Fruit fly (Drosophila melanogaster) whole organism, embryonic: ENCODE measurements around the gene CG12182.

ENCODE experiments used
- Aef1 ChIP-seq: fragments of 200-800 bp; sonication (Bioruptor generic); IDR thresholded peaks from 3 replicates; pipeline ENCODE4 v1.3.6; 2022; ENCODE audit warnings: missing biosample characterization, missing genetic modification characterization
- BEAF-32 ChIP-seq: fragments of 200-800 bp; sonication (Bioruptor generic); optimal IDR thresholded peaks from 3 replicates; lab custom pipeline; 2017; ENCODE audit warnings: missing biosample characterization, missing genetic modification characterization, mild to moderate bottlenecking, moderate library complexity, missing genetic modification reagents
- CG1024 ChIP-seq: fragments of 200-800 bp; sonication (Bioruptor generic); IDR thresholded peaks from 2 replicates; pipeline ENCODE4 v1.3.6; 2022; ENCODE audit warnings: missing biosample characterization, missing genetic modification characterization
- CG13296 ChIP-seq: fragments of 200-800 bp; sonication (Bioruptor generic); optimal IDR thresholded peaks from 3 replicates; lab custom pipeline; 2018; ENCODE audit warnings: missing biosample characterization, mild to moderate bottlenecking, missing genetic modification characterization
- CG13775 ChIP-seq: fragments of 200-800 bp; sonication (Bioruptor generic); optimal IDR thresholded peaks from 3 replicates; lab custom pipeline; 2017; ENCODE audit warnings: missing biosample characterization, mild to moderate bottlenecking, missing genetic modification characterization
- CG17829 ChIP-seq: fragments of 200-800 bp; optimal IDR thresholded peaks from 2 replicates; lab custom pipeline; 2019; ENCODE audit warnings: missing biosample characterization, mild to moderate bottlenecking, missing genetic modification characterization, moderate library complexity
- CG2120 ChIP-seq: fragments of 200-800 bp; sonication (Bioruptor generic); optimal IDR thresholded peaks from 3 replicates; lab custom pipeline; 2016; ENCODE audit warnings: missing biosample characterization, missing genetic modification characterization
- CG34376 ChIP-seq: fragments of 200-800 bp; sonication (Bioruptor generic); optimal IDR thresholded peaks from 2 replicates; lab custom pipeline; 2018; ENCODE audit warnings: missing biosample characterization, mild to moderate bottlenecking, missing genetic modification characterization
- CG5180 ChIP-seq: fragments of 200-800 bp; sonication (Bioruptor generic); optimal IDR thresholded peaks from 3 replicates; lab custom pipeline; 2017; ENCODE audit warnings: missing biosample characterization, missing genetic modification characterization, mild to moderate bottlenecking, moderate library complexity, missing genetic modification reagents
- CG6813 ChIP-seq: fragments of 200-800 bp; sonication (Bioruptor generic); optimal IDR thresholded peaks from 2 replicates; lab custom pipeline; 2017; ENCODE audit warnings: missing biosample characterization, missing genetic modification characterization, mild to moderate bottlenecking, moderate library complexity, missing genetic modification reagents
- CG8359 ChIP-seq: fragments of 200-800 bp; sonication (Bioruptor generic); optimal IDR thresholded peaks from 2 replicates; lab custom pipeline; 2017; ENCODE audit warnings: missing biosample characterization, mild to moderate bottlenecking, missing genetic modification characterization, borderline replicate concordance
- CG8388 ChIP-seq: fragments of 200-800 bp; sonication (Bioruptor generic); optimal IDR thresholded peaks from 2 replicates; lab custom pipeline; 2019; ENCODE audit warnings: missing biosample characterization, mild to moderate bottlenecking, missing genetic modification characterization, moderate library complexity
- CG9932 ChIP-seq: fragments of 200-800 bp; sonication (Bioruptor generic); IDR thresholded peaks from 2 replicates; pipeline ENCODE4 v1.3.6; 2022; ENCODE audit warnings: missing biosample characterization, missing genetic modification characterization
- Camta ChIP-seq: fragments of 200-800 bp; sonication (Bioruptor generic); optimal IDR thresholded peaks from 2 replicates; lab custom pipeline; 2016; ENCODE audit warnings: missing biosample characterization, missing genetic modification characterization
- D19A ChIP-seq: fragments of 200-800 bp; optimal IDR thresholded peaks from 3 replicates; lab custom pipeline; 2019; ENCODE audit warnings: missing biosample characterization, mild to moderate bottlenecking, missing genetic modification characterization, moderate library complexity
- Dip3 ChIP-seq: fragments of 200-800 bp; sonication (Bioruptor generic); optimal IDR thresholded peaks from 3 replicates; lab custom pipeline; 2016; ENCODE audit warnings: missing biosample characterization, missing genetic modification characterization
- Lim3 ChIP-seq: fragments of 200-800 bp; sonication (Bioruptor generic); IDR thresholded peaks from 2 replicates; pipeline ENCODE4 v1.3.6; 2022; ENCODE audit warnings: missing biosample characterization, missing genetic modification characterization
- MTF-1 ChIP-seq: fragments of 200-800 bp; sonication (Bioruptor generic); optimal IDR thresholded peaks from 2 replicates; lab custom pipeline; 2018; ENCODE audit warnings: missing biosample characterization, mild to moderate bottlenecking, missing genetic modification characterization, borderline replicate concordance
- Med ChIP-seq: fragments of 200-800 bp; sonication (Bioruptor generic); peaks from one replicate; lab custom pipeline; 2016; ENCODE audit warnings: missing biosample characterization, missing genetic modification characterization, mild to moderate bottlenecking, inconsistent platforms, moderate library complexity
- Rx ChIP-seq: fragments of 200-800 bp; sonication (Bioruptor generic); IDR thresholded peaks from 2 replicates; pipeline ENCODE4 v1.3.6; 2022; ENCODE audit warnings: missing biosample characterization, missing genetic modification characterization
- Ssrp ChIP-seq: fragments of 200-800 bp; sonication (Bioruptor generic); optimal IDR thresholded peaks from 2 replicates; lab custom pipeline; 2018; ENCODE audit warnings: missing biosample characterization, mild to moderate bottlenecking, missing genetic modification characterization, moderate library complexity
- Trl ChIP-seq, 3 experiments: fragments of >200 bp in 2 of 3; fragments of 200-800 bp in 1 of 3; sonication (Bioruptor generic) in 1 of 3; optimal IDR thresholded peaks; 2 replicates in 1 of 3; 3 replicates in 2 of 3; lab custom pipeline; 2016 to 2017; ENCODE audit warnings: missing biosample characterization in 1 of 3, missing genetic modification characterization in 1 of 3
- Xrp1 ChIP-seq: fragments of 200-800 bp; sonication (Bioruptor generic); IDR thresholded peaks from 2 replicates; pipeline ENCODE4 v1.3.6; 2022; ENCODE audit warnings: missing biosample characterization, missing genetic modification characterization
- al ChIP-seq: fragments of 200-800 bp; sonication (Bioruptor generic); IDR thresholded peaks from 2 replicates; pipeline ENCODE4 v1.3.6; 2022; ENCODE audit warnings: missing biosample characterization, missing genetic modification characterization
- ase ChIP-seq: fragments of 200-800 bp; sonication (Bioruptor generic); IDR thresholded peaks from 3 replicates; pipeline ENCODE4 v1.3.6; 2022; ENCODE audit warnings: missing biosample characterization, missing genetic modification characterization
- ash1 ChIP-seq: fragments of 200-800 bp; sonication (Bioruptor generic); optimal IDR thresholded peaks from 2 replicates; lab custom pipeline; 2018; ENCODE audit warnings: missing biosample characterization, mild to moderate bottlenecking, missing genetic modification characterization
- cad ChIP-seq: fragments of >200 bp; optimal IDR thresholded peaks from 2 replicates; lab custom pipeline; 2017; ENCODE audit warnings: missing biosample characterization, missing genetic modification characterization
- cg ChIP-seq: fragments of 200-800 bp; sonication (Bioruptor generic); optimal IDR thresholded peaks from 3 replicates; lab custom pipeline; 2019; ENCODE audit warnings: missing biosample characterization, mild to moderate bottlenecking, missing genetic modification characterization, moderate library complexity
- dan ChIP-seq: fragments of 200-800 bp; sonication (Bioruptor generic); IDR thresholded peaks from 2 replicates; pipeline ENCODE4 v1.3.6; 2022; ENCODE audit warnings: missing biosample characterization, missing genetic modification characterization
- ems ChIP-seq: fragments of 200-800 bp; sonication (Bioruptor generic); optimal IDR thresholded peaks from 3 replicates; lab custom pipeline; 2016; ENCODE audit warnings: missing biosample characterization, missing genetic modification characterization
- fru ChIP-seq: fragments of >200 bp; optimal IDR thresholded peaks from 2 replicates; lab custom pipeline; 2017
- fu2 ChIP-seq: fragments of 200-800 bp; sonication (Bioruptor generic); optimal IDR thresholded peaks from 2 replicates; lab custom pipeline; 2016; ENCODE audit warnings: missing biosample characterization, missing genetic modification characterization
- gcm ChIP-seq: fragments of 200-800 bp; sonication (Bioruptor generic); optimal IDR thresholded peaks from 2 replicates; lab custom pipeline; 2019; ENCODE audit warnings: missing biosample characterization, mild to moderate bottlenecking, missing genetic modification characterization, moderate library complexity
- gem ChIP-seq: fragments of 200-800 bp; sonication (Bioruptor generic); optimal IDR thresholded peaks from 2 replicates; lab custom pipeline; 2019; ENCODE audit warnings: missing biosample characterization, mild to moderate bottlenecking, missing genetic modification characterization, moderate library complexity
- gsb-n ChIP-seq: fragments of 200-800 bp; sonication (Bioruptor generic); optimal IDR thresholded peaks from 3 replicates; lab custom pipeline; 2018; ENCODE audit warnings: missing biosample characterization, mild to moderate bottlenecking, missing genetic modification characterization
- her ChIP-seq: fragments of 200-800 bp; sonication (Bioruptor generic); optimal IDR thresholded peaks from 2 replicates; lab custom pipeline; 2016; ENCODE audit warnings: missing biosample characterization, missing genetic modification characterization
- hkb ChIP-seq, 2 experiments: fragments of 200-800 bp in 1 of 2; fragments of >200 bp in 1 of 2; sonication (Bioruptor generic) in 1 of 2; IDR thresholded peaks in 1 of 2; optimal IDR thresholded peaks in 1 of 2; 2 replicates each; pipeline versions ENCODE4 v1.3.6 to Lab custom; 2017 to 2022; ENCODE audit warnings: missing biosample characterization in 1 of 2, missing genetic modification characterization in 1 of 2
- jigr1 ChIP-seq: fragments of 200-800 bp; sonication (Bioruptor generic); IDR thresholded peaks from 3 replicates; pipeline ENCODE4 v1.3.6; 2022; ENCODE audit warnings: missing biosample characterization, missing genetic modification characterization
- luna ChIP-seq: fragments of 200-800 bp; sonication (Bioruptor generic); optimal IDR thresholded peaks from 2 replicates; lab custom pipeline; 2016; ENCODE audit warnings: missing biosample characterization, missing genetic modification characterization
- nerfin-2 ChIP-seq: fragments of 200-800 bp; sonication (Bioruptor generic); IDR thresholded peaks from 2 replicates; pipeline ENCODE4 v1.3.6; 2022; ENCODE audit warnings: missing biosample characterization, missing genetic modification characterization; ENCODE audit not compliant: partially characterized antibody
- nmo ChIP-seq: fragments of 200-800 bp; sonication (Bioruptor generic); optimal IDR thresholded peaks from 2 replicates; lab custom pipeline; 2018; ENCODE audit warnings: missing biosample characterization, mild to moderate bottlenecking, missing genetic modification characterization, moderate library complexity
- p53 ChIP-seq: fragments of 200-800 bp; sonication (Bioruptor generic); optimal IDR thresholded peaks from 2 replicates; lab custom pipeline; 2016; ENCODE audit warnings: missing biosample characterization, missing genetic modification characterization
- pan ChIP-seq, 4 experiments: fragments of >200 bp in 3 of 4; fragments of 200-800 bp in 1 of 4; sonication (Bioruptor generic) in 1 of 4; optimal IDR thresholded peaks in 3 of 4; IDR thresholded peaks in 1 of 4; 2 replicates each; pipeline versions ENCODE4 v1.3.6 to Lab custom; 2017 to 2022; ENCODE audit warnings: missing biosample characterization in 2 of 4, missing genetic modification characterization in 2 of 4, mixed read lengths in 1 of 4
- peb ChIP-seq: fragments of 200-800 bp; sonication (Bioruptor generic); IDR thresholded peaks from 2 replicates; pipeline ENCODE4 v1.3.6; 2022; ENCODE audit warnings: missing biosample characterization, missing genetic modification characterization
- ssp ChIP-seq: fragments of 200-800 bp; sonication (Bioruptor generic); IDR thresholded peaks from 2 replicates; pipeline ENCODE4 v1.3.6; 2022; ENCODE audit warnings: missing biosample characterization, missing genetic modification characterization
- vnd ChIP-seq: fragments of 200-800 bp; sonication (Bioruptor generic); IDR thresholded peaks from 3 replicates; pipeline ENCODE4 v1.3.6; 2022; ENCODE audit warnings: missing biosample characterization, missing genetic modification characterization; ENCODE audit not compliant: partially characterized antibody

CG12182 gene

DNA sequence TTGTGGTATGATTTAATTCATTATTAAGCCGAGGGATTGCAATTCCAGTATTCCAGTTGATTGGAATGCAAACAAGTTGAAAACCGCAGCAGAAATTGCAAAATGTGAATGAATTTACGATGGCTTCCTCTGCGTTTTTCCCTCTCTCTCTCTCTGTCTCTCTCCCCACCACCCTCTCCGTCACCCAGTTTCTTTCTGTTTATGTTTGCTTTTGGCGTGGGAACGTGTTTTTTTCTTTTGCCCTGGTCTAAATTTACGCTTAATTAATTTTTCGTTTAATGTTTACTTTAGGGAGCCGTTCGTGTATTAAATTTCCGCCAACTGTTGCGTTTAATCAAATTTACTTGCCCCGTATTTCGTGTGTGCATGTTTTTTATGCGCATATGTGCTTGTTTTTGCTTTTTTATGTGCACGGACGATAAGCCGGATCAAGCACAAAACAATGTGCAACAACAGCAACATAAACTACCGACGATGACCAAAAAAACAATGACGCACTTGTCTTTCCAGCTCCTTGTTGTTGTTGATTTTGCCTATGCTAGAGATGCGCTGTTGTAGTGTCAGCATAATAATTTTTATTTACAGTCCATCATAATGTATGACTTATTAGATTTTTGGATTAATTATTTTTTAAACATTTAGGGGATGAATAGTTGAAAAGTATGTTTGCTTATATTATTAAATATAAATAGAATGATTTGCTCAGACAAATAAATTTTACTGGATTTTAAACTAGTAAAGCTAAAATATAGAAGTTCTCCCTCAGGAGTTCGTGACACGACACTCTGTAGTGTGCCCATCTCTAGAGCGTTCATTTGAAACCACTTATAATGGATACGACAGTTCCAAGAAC is 9.2 kb downstream of the CG12182 start (continued):
- TF ChIP-seq Ssrp (tag; lab: Kevin White, UChicago): peak; percentile 76
- TF ChIP-seq BEAF-32: peak; percentile 79
- TF ChIP-seq jigr1: no peak
- TF ChIP-seq CG8359 (GFP tag; lab: Kevin White, UChicago): peak; percentile 22
- TF ChIP-seq Med: peak; percentile 45
- no peak for TF ChIP-seq her
- TF ChIP-seq fru (lab: Kevin White, UChicago): no peak
- TF ChIP-seq ash1 (GFP tag; lab: Kevin White, UChicago): no peak
- TF ChIP-seq Trl (optimal IDR thresholded peaks at IDR 0.05; lab: Kevin White, UChicago): peak in 1 of 2 experiments; percentile 68
- TF ChIP-seq Trl (GFP tag; optimal IDR thresholded peaks at IDR 0.05; lab: Kevin White, UChicago): no peak
- peak; percentile 72 for TF ChIP-seq CG13296 (GFP tag; lab: Kevin White, UChicago)
- TF ChIP-seq Lim3 (GFP tag; lab: Robert Waterston, UW): no peak
- no peak for TF ChIP-seq Rx (GFP tag; lab: Robert Waterston, UW)
- TF ChIP-seq luna (GFP tag; lab: Kevin White, UChicago): no peak
- TF ChIP-seq hkb (optimal IDR thresholded peaks at IDR 0.05; lab: Kevin White, UChicago): no peak
- peak; percentile 73 for TF ChIP-seq hkb (GFP tag; IDR thresholded peaks at IDR 0.05; lab: Robert Waterston, UW)
- no peak for TF ChIP-seq nerfin-2
- peak; percentile 8 for TF ChIP-seq MTF-1 (GFP tag; lab: Kevin White, UChicago)
- peak; percentile 73 for TF ChIP-seq CG2120 (GFP tag; lab: Kevin White, UChicago)
- no peak for TF ChIP-seq peb
- no peak for TF ChIP-seq al (GFP tag; lab: Robert Waterston, UW)

dm6 chr3L:2589167-2589910 is 10.0 kb downstream of the CG12182 start, which contains the start of gene dos:
Gene dos (plus strand): TSS chr3L:2589414.
- TF ChIP-seq CG6813 (GFP tag; lab: Kevin White, UChicago) (no peak), fu2 (GFP tag; lab: Kevin White, UChicago) (no peak), vnd (GFP tag; lab: Robert Waterston, UW) (peak; percentile 74), Xrp1 (GFP tag; lab: Robert Waterston, UW) (peak; percentile 46; the same call in 1 of the 2 replicates), CG8359 (GFP tag; lab: Kevin White, UChicago) (peak; percentile 6), Dip3 (GFP tag; lab: Kevin White, UChicago) (peak; percentile 51), gem (tag; lab: Kevin White, UChicago) (peak; percentile 55), D19A (tag; lab: Kevin White, UChicago) (peak; percentile 27), CG9932 (GFP tag; lab: Robert Waterston, UW) (peak; percentile 49), gcm (GFP tag; lab: Kevin White, UChicago) (peak; percentile 12), gsb-n (tag; lab: Kevin White, UChicago) (peak; percentile 33), ems (GFP tag; lab: Kevin White, UChicago) (peak; percentile 62), p53 (GFP tag; lab: Kevin White, UChicago) (no peak), CG34376 (GFP tag; lab: Kevin White, UChicago) (peak; percentile 34), ase (GFP tag; lab: Robert Waterston, UW) (no peak), Camta (GFP tag; lab: Kevin White, UChicago) (no peak), cg (GFP tag; lab: Kevin White, UChicago) (peak; percentile 79), nmo (GFP tag; lab: Kevin White, UChicago) (peak; percentile 73), CG13775 (peak; percentile 56), dan (GFP tag; lab: Robert Waterston, UW) (no peak), CG1024 (GFP tag; lab: Robert Waterston, UW) (no peak), CG8388 (GFP tag; lab: Kevin White, UChicago) (peak; percentile 46), CG17829 (peak; percentile 78), ssp (GFP tag; lab: Robert Waterston, UW) (no peak), pan (optimal IDR thresholded peaks at IDR 0.05; lab: Kevin White, UChicago) (no peak), pan (GFP tag; optimal IDR thresholded peaks at IDR 0.05 in 1 of 2, IDR thresholded peaks at IDR 0.05 in 1 of 2) (no peak), cad (no peak), CG5180 (no peak), Aef1 (GFP tag; lab: Robert Waterston, UW) (no peak)
